Worm (Caenorhabditis elegans) whole organism, mixed stage, embryonic: ENCODE data around the gene gtf-2H2C.

Experiments
- ceh-83 ChIP-seq: fragments of 200-800 bp; sonication (Bioruptor generic); optimal IDR thresholded peaks from 2 replicates; lab custom pipeline; 2018; ENCODE audit warnings: mild to moderate bottlenecking, missing genetic modification characterization, missing compliant biosample characterization
- ces-1 ChIP-seq: fragments of 150-350 bp; optimal IDR thresholded peaks from 2 replicates; lab custom pipeline; 2014; ENCODE audit warnings: missing biosample characterization, missing genetic modification reagents, missing genetic modification characterization
- drap-1 ChIP-seq: fragments of 200-800 bp; sonication (Bioruptor generic); optimal IDR thresholded peaks from 3 replicates; lab custom pipeline; 2018; ENCODE audit warnings: mild to moderate bottlenecking, missing genetic modification characterization, missing compliant biosample characterization
- elt-3 ChIP-seq: fragments of 150-350 bp; optimal IDR thresholded peaks from 2 replicates; lab custom pipeline; 2014; ENCODE audit warnings: missing biosample characterization, missing genetic modification characterization
- flh-1 ChIP-seq: fragments of 200-800 bp; sonication (Bioruptor generic); optimal IDR thresholded peaks from 2 replicates; lab custom pipeline; 2018; ENCODE audit warnings: mild to moderate bottlenecking, missing genetic modification characterization, moderate library complexity, missing compliant biosample characterization
- lin-32 ChIP-seq: fragments of 200-800 bp; sonication (Bioruptor generic); optimal IDR thresholded peaks from 2 replicates; lab custom pipeline; 2018; ENCODE audit warnings: mild to moderate bottlenecking, missing genetic modification characterization, missing compliant biosample characterization
- nhr-12 ChIP-seq: fragments of 150-350 bp; optimal IDR thresholded peaks from 2 replicates; lab custom pipeline; 2014; ENCODE audit warnings: missing biosample characterization, missing genetic modification characterization
- snpc-4 ChIP-seq: fragments of 150-350 bp; optimal IDR thresholded peaks from 2 replicates; lab custom pipeline; 2014; ENCODE audit warnings: missing biosample characterization, missing genetic modification characterization
- tbx-8 ChIP-seq: fragments of 200-800 bp; sonication (Bioruptor generic); optimal IDR thresholded peaks from 2 replicates; lab custom pipeline; 2018; ENCODE audit warnings: mild to moderate bottlenecking, missing genetic modification characterization, moderate library complexity, missing compliant biosample characterization
- unc-39 ChIP-seq: fragments of 150-350 bp; optimal IDR thresholded peaks from 2 replicates; lab custom pipeline; 2014; ENCODE audit warnings: missing biosample characterization, missing genetic modification characterization
- unc-62 ChIP-seq: fragments of 150-350 bp; optimal IDR thresholded peaks from 2 replicates; lab custom pipeline; 2014; ENCODE audit warnings: missing biosample characterization, missing genetic modification reagents, missing genetic modification characterization

ce11 chrIII:10085983-10086382 lies 4.6 kb downstream of the gtf-2H2C start, which contains the start of gene T16H12.2:
- TF ChIP-seq unc-62 (GFP tag; lab: Kevin White, UChicago) (no peak), unc-39 (no peak), ces-1 (GFP tag; lab: Kevin White, UChicago) (no peak), tbx-8 (GFP tag; lab: Kevin White, UChicago) (no peak), flh-1 (no peak), elt-3 (tag; lab: Kevin White, UChicago) (no peak), lin-32 (no peak), snpc-4 (no peak), drap-1 (GFP tag; lab: Kevin White, UChicago) (no peak), ceh-83 (GFP tag; lab: Kevin White, UChicago) (no peak), nhr-12 (tag; lab: Kevin White, UChicago) (no peak)
